Worm (Caenorhabditis elegans) whole organism, late embryonic: ENCODE measurements around the gene F25H9.6.

ENCODE experiments used
- T23F11.4 ChIP-seq: fragments of 200-800 bp; sonication (Bioruptor generic); optimal IDR thresholded peaks from 2 replicates; lab custom pipeline; 2018; ENCODE audit warnings: mild to moderate bottlenecking, missing genetic modification characterization, missing compliant biosample characterization
- ama-1 ChIP-seq: fragments of 150-350 bp; optimal IDR thresholded peaks from 2 replicates; lab custom pipeline; 2014
- ceh-48 ChIP-seq: sonication (generic microtip); optimal IDR thresholded peaks from 2 replicates; lab custom pipeline; 2016; ENCODE audit warnings: missing genetic modification characterization, inconsistent platforms, missing compliant biosample characterization
- dmd-4 ChIP-seq: sonication (generic microtip); optimal IDR thresholded peaks from 2 replicates; lab custom pipeline; 2016; ENCODE audit warnings: borderline replicate concordance, missing genetic modification characterization, missing compliant biosample characterization
- lim-6 ChIP-seq: sonication (generic microtip); optimal IDR thresholded peaks from 2 replicates; lab custom pipeline; 2016; ENCODE audit warnings: missing genetic modification characterization, missing compliant biosample characterization
- nhr-11 ChIP-seq: fragments of 150-350 bp; optimal IDR thresholded peaks from 2 replicates; lab custom pipeline; 2014; ENCODE audit warnings: missing biosample characterization, missing genetic modification characterization
- pax-1 ChIP-seq: fragments of 150-350 bp; optimal IDR thresholded peaks from 2 replicates; lab custom pipeline; 2014; ENCODE audit warnings: missing biosample characterization, missing genetic modification characterization

ce11 chrV:13420640-13421039, 47.5 kb downstream of the F25H9.6 start, which contains the start of gene srv-8:
- TF ChIP-seq pax-1 (tag; lab: Kevin White, UChicago) (no peak), ama-1 (lab: Kevin White, UChicago) (no peak), nhr-11 (tag; lab: Kevin White, UChicago) (no peak), ceh-48 (tag; lab: Kevin White, UChicago) (no peak), dmd-4 (tag; lab: Kevin White, UChicago) (no peak), T23F11.4 (no peak), lim-6 (tag; lab: Kevin White, UChicago) (no peak)
